Worm (Caenorhabditis elegans): ENCODE data around the gene Y49F6B.2.

DNA sequence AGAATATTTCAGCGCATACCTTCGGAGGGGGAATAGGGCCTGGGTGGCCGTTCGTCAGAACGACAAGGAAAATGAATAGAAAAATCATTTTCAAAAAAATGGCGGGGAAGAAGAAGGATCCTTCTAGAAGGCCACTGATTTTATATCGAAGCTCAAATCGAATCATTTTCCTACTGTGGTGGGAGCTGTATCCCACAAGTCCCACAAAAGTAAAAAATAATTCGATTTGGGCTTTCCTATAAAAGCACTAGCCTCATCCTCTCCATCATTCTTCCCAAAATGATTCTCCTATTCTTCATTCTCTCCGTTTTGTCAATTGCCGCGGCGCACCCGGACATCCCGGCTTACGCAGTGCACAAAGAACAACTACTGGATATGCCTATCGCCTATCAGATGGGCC, 44.6 kb upstream of the Y49F6B.2 start, which contains the start of the genes C16C8.26 and C16C8.19:
- no peak for TF ChIP-seq lin-39 (tag; optimal IDR thresholded peaks at IDR 0.05)
- no peak for TF ChIP-seq ets-5 (GFP tag; IDR thresholded peaks at IDR 0.05)
- no peak for TF ChIP-seq lsy-2 (tag; optimal IDR thresholded peaks at IDR 0.05)
- no peak for TF ChIP-seq nhr-237 (tag; optimal IDR thresholded peaks at IDR 0.05)
- TF ChIP-seq skn-1 (tag; optimal IDR thresholded peaks at IDR 0.05) = no peak
- TF ChIP-seq vab-15 (tag; optimal IDR thresholded peaks at IDR 0.05) = no peak
- no peak for TF ChIP-seq ama-1 (optimal IDR thresholded peaks at IDR 0.05)

Data from whole organism, L1 larva.